Fruit fly (Drosophila melanogaster): ENCODE data around the gene Dd.
A peak's percentile ranks its signal among the peaks of the same experiment; 100 is the strongest.

Dd gene

dm6 chrX:21279311-21279890, 44.4 kb downstream of the Dd start (continued):
- TF ChIP-seq spab (GFP tag; optimal IDR thresholded peaks at IDR 0.05): peak; percentile 27
- TF ChIP-seq Smox (GFP tag; optimal IDR thresholded peaks at IDR 0.05): no peak
- TF ChIP-seq CG3919 (GFP tag; optimal IDR thresholded peaks at IDR 0.05): peak; percentile 23
- TF ChIP-seq CG10631 (GFP tag; optimal IDR thresholded peaks at IDR 0.05): peak; percentile 14
- TF ChIP-seq cyc (GFP tag; optimal IDR thresholded peaks at IDR 0.05): no peak
- peak; percentile 22 for TF ChIP-seq fd59A (GFP tag; optimal IDR thresholded peaks at IDR 0.05)
- TF ChIP-seq CG8119 (GFP tag; IDR thresholded peaks at IDR 0.05): peak; percentile 55; the same call in 1 of the 3 replicates
- TF ChIP-seq esn (GFP tag; optimal IDR thresholded peaks at IDR 0.05): no peak
- TF ChIP-seq CG8319 (GFP tag; optimal IDR thresholded peaks at IDR 0.05): peak; percentile 77
- peak; percentile 18 for TF ChIP-seq acj6 (GFP tag; optimal IDR thresholded peaks at IDR 0.05)
- peak; percentile 27 for TF ChIP-seq CG4318 (GFP tag; optimal IDR thresholded peaks at IDR 0.05)
- TF ChIP-seq pdm3 (GFP tag; optimal IDR thresholded peaks at IDR 0.05): peak; percentile 26
- no peak for TF ChIP-seq topi (GFP tag; optimal IDR thresholded peaks at IDR 0.05)
- no peak for TF ChIP-seq Eip93F (GFP tag; optimal IDR thresholded peaks at IDR 0.05)
- TF ChIP-seq Lpt (GFP tag; optimal IDR thresholded peaks at IDR 0.05): no peak
- TF ChIP-seq Ets96B (tag; optimal IDR thresholded peaks at IDR 0.05): peak; percentile 21
- peak; percentile 26 for TF ChIP-seq CG31627 (GFP tag; optimal IDR thresholded peaks at IDR 0.05)
- TF ChIP-seq CG6854 (GFP tag; optimal IDR thresholded peaks at IDR 0.05): no peak
- TF ChIP-seq Sox15 (GFP tag; optimal IDR thresholded peaks at IDR 0.05): no peak
- TF ChIP-seq Eip78C (GFP tag): peak; percentile 76
- TF ChIP-seq CG34406 (GFP tag; optimal IDR thresholded peaks at IDR 0.05): no peak
- no peak for TF ChIP-seq CG11902 (GFP tag; optimal IDR thresholded peaks at IDR 0.05)
- no peak for TF ChIP-seq Sox102F (GFP tag; optimal IDR thresholded peaks at IDR 0.05)
- 0 out of 2 replicates have a peak, but pooled peaks have one; percentile 10 for TF ChIP-seq CG11294 (GFP tag; IDR thresholded peaks at IDR 0.05)
- no peak for TF ChIP-seq CG6163 (GFP tag; IDR thresholded peaks at IDR 0.05)
- peak in 1 of 2 experiments; percentile 65 for TF ChIP-seq ss (GFP tag; optimal IDR thresholded peaks at IDR 0.05)
- no peak for TF ChIP-seq CG7368 (GFP tag; optimal IDR thresholded peaks at IDR 0.05)
- no peak for TF ChIP-seq Hr38 (GFP tag; optimal IDR thresholded peaks at IDR 0.05)
- TF ChIP-seq achi (GFP tag; optimal IDR thresholded peaks at IDR 0.05): peak; percentile 36
- TF ChIP-seq salr (GFP tag; optimal IDR thresholded peaks at IDR 0.05): no peak
- TF ChIP-seq Sox14 (GFP tag; optimal IDR thresholded peaks at IDR 0.05): peak; percentile 22

DNA sequence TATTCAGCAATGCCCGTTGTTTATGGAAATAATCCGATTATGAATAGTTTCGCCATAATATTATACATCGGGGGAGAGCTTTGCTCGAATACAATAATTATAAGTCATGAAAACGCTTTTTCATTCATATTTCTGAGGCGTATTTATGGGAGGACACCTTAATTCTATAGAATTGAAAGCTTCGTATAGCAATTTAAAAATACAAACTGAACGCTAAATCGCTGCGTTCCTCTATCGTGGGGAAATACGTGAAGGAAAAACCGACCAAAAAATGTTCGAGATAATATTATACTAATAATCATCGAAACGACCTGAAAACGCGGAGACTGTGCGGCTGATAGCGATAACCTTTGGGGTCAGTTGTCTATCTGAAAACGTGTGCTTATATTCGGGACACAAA, 47.3 kb downstream of the Dd start:
- TF ChIP-seq svp (GFP tag) (peak; percentile 82), Gug (GFP tag; IDR thresholded peaks at IDR 0.05) (no peak)
